Fruit fly (Drosophila melanogaster) whole organism, embryonic: ENCODE results near the gene sicily.

Experiments
- Adf1 ChIP-seq: fragments of 200-800 bp; sonication (Bioruptor generic); IDR thresholded peaks from 2 replicates; pipeline ENCODE4 v1.3.6; 2022; ENCODE audit warnings: missing biosample characterization, missing genetic modification characterization
- Atf-2 ChIP-seq: fragments of 200-800 bp; sonication (Bioruptor generic); optimal IDR thresholded peaks from 2 replicates; lab custom pipeline; 2016; ENCODE audit warnings: missing biosample characterization, missing genetic modification characterization
- Atf3 ChIP-seq: fragments of 200-800 bp; sonication (Bioruptor generic); optimal IDR thresholded peaks from 3 replicates; lab custom pipeline; 2016; ENCODE audit warnings: missing biosample characterization, missing genetic modification characterization
- CG10274 ChIP-seq: fragments of 200-800 bp; sonication (Bioruptor generic); optimal IDR thresholded peaks from 3 replicates; lab custom pipeline; 2017; ENCODE audit warnings: missing biosample characterization, mild to moderate bottlenecking, missing genetic modification characterization
- CG10321 ChIP-seq: fragments of 200-800 bp; sonication (Bioruptor generic); IDR thresholded peaks from 2 replicates; pipeline ENCODE4 v1.3.6; 2022; ENCODE audit warnings: missing biosample characterization, missing genetic modification characterization
- CG10462 ChIP-seq: fragments of 200-800 bp; sonication (Bioruptor generic); optimal IDR thresholded peaks from 2 replicates; lab custom pipeline; 2016; ENCODE audit warnings: missing biosample characterization, missing genetic modification characterization
- CG10959 ChIP-seq: fragments of 200-800 bp; sonication (Bioruptor generic); IDR thresholded peaks from 2 replicates; pipeline ENCODE4 v1.3.6; 2022; ENCODE audit warnings: missing biosample characterization, missing genetic modification characterization
- CG11504 ChIP-seq: fragments of 200-800 bp; sonication (Bioruptor generic); optimal IDR thresholded peaks from 3 replicates; lab custom pipeline; 2019; ENCODE audit warnings: missing biosample characterization, mild to moderate bottlenecking, missing genetic modification characterization, moderate library complexity
- CG11696 ChIP-seq: fragments of 200-800 bp; sonication (Bioruptor generic); IDR thresholded peaks from 2 replicates; pipeline ENCODE4 v1.3.6; 2022; ENCODE audit warnings: missing biosample characterization, missing genetic modification characterization
- CG13775 ChIP-seq: fragments of 200-800 bp; sonication (Bioruptor generic); optimal IDR thresholded peaks from 3 replicates; lab custom pipeline; 2017; ENCODE audit warnings: missing biosample characterization, mild to moderate bottlenecking, missing genetic modification characterization
- CG17328 ChIP-seq: fragments of 200-800 bp; sonication (Bioruptor generic); IDR thresholded peaks from 2 replicates; pipeline ENCODE4 v1.3.6; 2022; ENCODE audit warnings: missing biosample characterization, missing genetic modification characterization
- CG18619 ChIP-seq: fragments of 200-800 bp; sonication (Bioruptor generic); optimal IDR thresholded peaks from 3 replicates; lab custom pipeline; 2017; ENCODE audit warnings: missing biosample characterization, mild to moderate bottlenecking, missing genetic modification characterization
- CG2712 ChIP-seq: fragments of 200-800 bp; optimal IDR thresholded peaks from 3 replicates; lab custom pipeline; 2019; ENCODE audit warnings: missing biosample characterization, mild to moderate bottlenecking, missing genetic modification characterization, moderate library complexity
- CG3726 ChIP-seq: fragments of 200-800 bp; sonication (Bioruptor generic); IDR thresholded peaks from 3 replicates; pipeline ENCODE4, ENCODE4 v1.3.6; 2022; ENCODE audit warnings: missing biosample characterization, missing genetic modification characterization
- CG3995 ChIP-seq: fragments of 200-800 bp; sonication (Bioruptor generic); optimal IDR thresholded peaks from 3 replicates; lab custom pipeline; 2016; ENCODE audit warnings: missing biosample characterization, missing genetic modification characterization
- CG4707 ChIP-seq: fragments of 200-800 bp; sonication (Bioruptor generic); optimal IDR thresholded peaks from 2 replicates; lab custom pipeline; 2018; ENCODE audit warnings: missing biosample characterization, mild to moderate bottlenecking, missing genetic modification characterization, moderate library complexity
- CG4854 ChIP-seq: fragments of 200-800 bp; sonication (Bioruptor generic); optimal IDR thresholded peaks from 2 replicates; lab custom pipeline; 2016; ENCODE audit warnings: missing biosample characterization, missing genetic modification characterization, inconsistent platforms
- CG5953 ChIP-seq: fragments of 200-800 bp; sonication (Bioruptor generic); IDR thresholded peaks from 2 replicates; pipeline ENCODE4 v1.3.6; 2022; ENCODE audit warnings: missing biosample characterization, missing genetic modification characterization
- CG7745 ChIP-seq: fragments of 200-800 bp; sonication (Bioruptor generic); optimal IDR thresholded peaks from 2 replicates; lab custom pipeline; 2018; ENCODE audit warnings: missing biosample characterization, mild to moderate bottlenecking, missing genetic modification characterization, moderate library complexity
- CG8089 ChIP-seq: fragments of 200-800 bp; sonication (Bioruptor generic); optimal IDR thresholded peaks from 3 replicates; lab custom pipeline; 2016; ENCODE audit warnings: missing biosample characterization, missing genetic modification characterization
- CG8359 ChIP-seq: fragments of 200-800 bp; sonication (Bioruptor generic); optimal IDR thresholded peaks from 2 replicates; lab custom pipeline; 2017; ENCODE audit warnings: missing biosample characterization, mild to moderate bottlenecking, missing genetic modification characterization, borderline replicate concordance
- CG8478 ChIP-seq: fragments of >200 bp; optimal IDR thresholded peaks from 2 replicates; lab custom pipeline; 2018
- CG9797 ChIP-seq: fragments of 200-800 bp; sonication (Bioruptor generic); optimal IDR thresholded peaks from 3 replicates; lab custom pipeline; 2018; ENCODE audit warnings: missing biosample characterization, mild to moderate bottlenecking, missing genetic modification characterization
- CG9817 ChIP-seq: fragments of 200-800 bp; sonication (Bioruptor generic); optimal IDR thresholded peaks from 2 replicates; lab custom pipeline; 2018; ENCODE audit warnings: missing biosample characterization, mild to moderate bottlenecking, missing genetic modification characterization, moderate library complexity
- CG9932 ChIP-seq: fragments of 200-800 bp; sonication (Bioruptor generic); IDR thresholded peaks from 2 replicates; pipeline ENCODE4 v1.3.6; 2022; ENCODE audit warnings: missing biosample characterization, missing genetic modification characterization
- CTCF ChIP-seq: fragments of 200-800 bp; sonication (Bioruptor generic); optimal IDR thresholded peaks from 2 replicates; lab custom pipeline; 2017; ENCODE audit warnings: missing biosample characterization, mild to moderate bottlenecking, missing genetic modification characterization, moderate library complexity
- Dip3 ChIP-seq: fragments of 200-800 bp; sonication (Bioruptor generic); optimal IDR thresholded peaks from 3 replicates; lab custom pipeline; 2016; ENCODE audit warnings: missing biosample characterization, missing genetic modification characterization
- GATAe ChIP-seq: fragments of 200-800 bp; sonication (Bioruptor generic); conservative IDR thresholded peaks from 2 replicates; pipeline ENCODE4 v1.3.6; 2022; ENCODE audit warnings: missing biosample characterization, missing genetic modification characterization
- Gsc ChIP-seq: fragments of 200-800 bp; sonication (Bioruptor generic); IDR thresholded peaks from 2 replicates; pipeline ENCODE4 v1.3.6; 2022; ENCODE audit warnings: missing biosample characterization, missing genetic modification characterization
- H15 ChIP-seq: fragments of 200-800 bp; sonication (Bioruptor generic); IDR thresholded peaks from 3 replicates; pipeline ENCODE4 v1.3.6; 2022; ENCODE audit warnings: missing biosample characterization, missing genetic modification characterization
- Six4 ChIP-seq: fragments of 200-800 bp; sonication (Bioruptor generic); optimal IDR thresholded peaks from 2 replicates; lab custom pipeline; 2016; ENCODE audit warnings: missing biosample characterization, missing genetic modification characterization
- br ChIP-seq: fragments of >200 bp; optimal IDR thresholded peaks from 2 replicates; lab custom pipeline; 2017
- caup ChIP-seq: fragments of 200-800 bp; sonication (Bioruptor generic); optimal IDR thresholded peaks from 3 replicates; lab custom pipeline; 2017; ENCODE audit warnings: missing biosample characterization, mild to moderate bottlenecking, missing genetic modification characterization, moderate library complexity; ENCODE audit not compliant: severe bottlenecking
- crol ChIP-seq: fragments of 200-800 bp; sonication (Bioruptor generic); IDR thresholded peaks from 2 replicates; pipeline ENCODE4 v1.3.6; 2022; ENCODE audit warnings: missing biosample characterization, missing genetic modification characterization
- fd3F ChIP-seq: fragments of 200-800 bp; sonication (Bioruptor generic); optimal IDR thresholded peaks from 2 replicates; lab custom pipeline; 2018; ENCODE audit warnings: missing biosample characterization, mild to moderate bottlenecking, missing genetic modification characterization, moderate library complexity
- gfzf ChIP-seq: fragments of 200-800 bp; sonication (Bioruptor generic); optimal IDR thresholded peaks from 2 replicates; lab custom pipeline; 2016; ENCODE audit warnings: missing biosample characterization, mild to moderate bottlenecking, missing genetic modification characterization, moderate library complexity
- grau ChIP-seq: fragments of 200-800 bp; optimal IDR thresholded peaks from 3 replicates; lab custom pipeline; 2019; ENCODE audit warnings: missing biosample characterization, mild to moderate bottlenecking, missing genetic modification characterization, moderate library complexity
- hb ChIP-seq: fragments of 200-800 bp; sonication (Bioruptor generic); IDR thresholded peaks from 3 replicates; pipeline ENCODE4 v1.3.6; 2022; ENCODE audit warnings: missing biosample characterization, missing genetic modification characterization; ENCODE audit not compliant: partially characterized antibody
- inv ChIP-seq: fragments of 200-800 bp; sonication (Bioruptor generic); IDR thresholded peaks from 2 replicates; pipeline ENCODE4 v1.3.6; 2022; ENCODE audit warnings: missing biosample characterization, missing genetic modification characterization; ENCODE audit not compliant: partially characterized antibody
- lola ChIP-seq, 3 experiments: fragments of >200 bp in 2 of 3; fragments of 200-800 bp in 1 of 3; sonication (Bioruptor generic) in 1 of 3; optimal IDR thresholded peaks; 2 replicates each; lab custom pipeline; 2017 to 2019; ENCODE audit warnings: missing biosample characterization in 3 of 3, missing genetic modification characterization in 3 of 3, mild to moderate bottlenecking in 1 of 3, moderate library complexity in 1 of 3
- nmo ChIP-seq: fragments of 200-800 bp; sonication (Bioruptor generic); optimal IDR thresholded peaks from 2 replicates; lab custom pipeline; 2018; ENCODE audit warnings: missing biosample characterization, mild to moderate bottlenecking, missing genetic modification characterization, moderate library complexity
- pb ChIP-seq: fragments of 200-800 bp; sonication (Bioruptor generic); optimal IDR thresholded peaks from 3 replicates; lab custom pipeline; 2016; ENCODE audit warnings: missing biosample characterization, missing genetic modification characterization
- peb ChIP-seq: fragments of 200-800 bp; sonication (Bioruptor generic); IDR thresholded peaks from 2 replicates; pipeline ENCODE4 v1.3.6; 2022; ENCODE audit warnings: missing biosample characterization, missing genetic modification characterization
- phol ChIP-seq: fragments of 200-800 bp; sonication (Bioruptor generic); optimal IDR thresholded peaks from 3 replicates; lab custom pipeline; 2018; ENCODE audit warnings: missing biosample characterization, mild to moderate bottlenecking, missing genetic modification characterization, moderate library complexity
- pnt ChIP-seq: fragments of 200-800 bp; sonication (Bioruptor generic); optimal IDR thresholded peaks from 3 replicates; lab custom pipeline; 2016; ENCODE audit warnings: missing biosample characterization, missing genetic modification characterization
- run ChIP-seq: fragments of 200-800 bp; sonication (Bioruptor generic); optimal IDR thresholded peaks from 3 replicates; lab custom pipeline; 2018; ENCODE audit warnings: missing biosample characterization, mild to moderate bottlenecking, missing genetic modification characterization
- sens-2 ChIP-seq: fragments of 200-800 bp; sonication (Bioruptor generic); IDR thresholded peaks from 2 replicates; pipeline ENCODE4 v1.3.6; 2022; ENCODE audit warnings: missing biosample characterization, missing genetic modification characterization
- sim ChIP-seq: fragments of 200-800 bp; sonication (Bioruptor generic); IDR thresholded peaks from 2 replicates; pipeline ENCODE4 v1.3.6; 2022; ENCODE audit warnings: missing biosample characterization, missing genetic modification characterization
- slou ChIP-seq: fragments of 200-800 bp; sonication (Bioruptor generic); optimal IDR thresholded peaks from 3 replicates; lab custom pipeline; 2016; ENCODE audit warnings: missing biosample characterization, missing genetic modification characterization
- tap ChIP-seq: fragments of 200-800 bp; optimal IDR thresholded peaks from 3 replicates; lab custom pipeline; 2019; ENCODE audit warnings: missing biosample characterization, mild to moderate bottlenecking, missing genetic modification characterization, moderate library complexity
- tio ChIP-seq: fragments of 200-800 bp; sonication (Bioruptor generic); optimal IDR thresholded peaks from 2 replicates; lab custom pipeline; 2017; ENCODE audit warnings: missing biosample characterization, missing genetic modification characterization, inconsistent platforms
- trem ChIP-seq: fragments of 200-800 bp; optimal IDR thresholded peaks from 3 replicates; lab custom pipeline; 2019; ENCODE audit warnings: missing biosample characterization, mild to moderate bottlenecking, missing genetic modification characterization, moderate library complexity
- unc-4 ChIP-seq: fragments of 200-800 bp; sonication (Bioruptor generic); IDR thresholded peaks from 2 replicates; pipeline ENCODE4 v1.3.6; 2022; ENCODE audit warnings: missing biosample characterization, missing genetic modification characterization; ENCODE audit not compliant: partially characterized antibody

sicily gene

dm6 chrX:11852310-11852709, 39.2 kb upstream of the sicily start, which contains the start of gene p24-1 (continued):
- no peak for TF ChIP-seq sens-2 (GFP tag; lab: Robert Waterston, UW)
- no peak for TF ChIP-seq run (tag; lab: Kevin White, UChicago)
- TF ChIP-seq CG9797 (GFP tag; lab: Kevin White, UChicago) = peak; percentile 53
- TF ChIP-seq br (lab: Kevin White, UChicago) = no peak
- TF ChIP-seq CG5953 (GFP tag; lab: Robert Waterston, UW) = no peak
- peak; percentile 46 for TF ChIP-seq CG2712
- no peak for TF ChIP-seq sim
- TF ChIP-seq tap (tag; lab: Kevin White, UChicago) = peak; percentile 12
- TF ChIP-seq CG9817 = peak; percentile 51
- peak; percentile 36 for TF ChIP-seq gfzf (GFP tag; lab: Kevin White, UChicago)
- TF ChIP-seq caup (GFP tag; lab: Kevin White, UChicago) = peak; percentile 63
- no peak for TF ChIP-seq CTCF
- peak; percentile 36 for TF ChIP-seq CG11504 (tag; lab: Kevin White, UChicago)
- peak; percentile 54 for TF ChIP-seq trem (tag; lab: Kevin White, UChicago)
- TF ChIP-seq Gsc (GFP tag; lab: Robert Waterston, UW) = no peak
- TF ChIP-seq slou (GFP tag; lab: Kevin White, UChicago) = no peak
- TF ChIP-seq CG17328 (GFP tag; lab: Robert Waterston, UW) = 0 out of 2 replicates have a peak, but pooled peaks have one; percentile 20
- TF ChIP-seq nmo = peak; percentile 32
- TF ChIP-seq pb = no peak
- TF ChIP-seq CG4854 = peak; percentile 43
- TF ChIP-seq Dip3 (GFP tag; lab: Kevin White, UChicago) = peak; percentile 42
- TF ChIP-seq tio (GFP tag; lab: Kevin White, UChicago) = no peak
- no peak for TF ChIP-seq CG7745 (tag; lab: Kevin White, UChicago)
- TF ChIP-seq Six4 (GFP tag; lab: Kevin White, UChicago) = no peak
- no peak for TF ChIP-seq CG3726
- TF ChIP-seq grau (tag; lab: Kevin White, UChicago) = peak; percentile 40
- no peak for TF ChIP-seq CG10959 (GFP tag; lab: Robert Waterston, UW)
- TF ChIP-seq GATAe (GFP tag; lab: Robert Waterston, UW) = no peak
- TF ChIP-seq hb (GFP tag; lab: Robert Waterston, UW) = peak; percentile 75
- TF ChIP-seq CG8478 = no peak
- TF ChIP-seq unc-4 (GFP tag; lab: Robert Waterston, UW) = peak; percentile 90
- no peak for TF ChIP-seq CG4707
- TF ChIP-seq phol (tag; lab: Kevin White, UChicago) = peak; percentile 64
- peak; percentile 94 for TF ChIP-seq CG3995 (GFP tag; lab: Kevin White, UChicago)
- peak; percentile 82 for TF ChIP-seq inv (GFP tag; lab: Robert Waterston, UW)
- no peak for TF ChIP-seq CG8089 (GFP tag; lab: Kevin White, UChicago)
- TF ChIP-seq crol (GFP tag; lab: Robert Waterston, UW) = no peak
- no peak for TF ChIP-seq peb
- no peak for TF ChIP-seq CG18619 (GFP tag; lab: Kevin White, UChicago)
- TF ChIP-seq fd3F = no peak
- no peak for TF ChIP-seq lola (GFP tag; optimal IDR thresholded peaks at IDR 0.05; lab: Kevin White, UChicago)
- no peak for TF ChIP-seq Atf3 (GFP tag; lab: Kevin White, UChicago)
- no peak for TF ChIP-seq Adf1 (GFP tag; lab: Robert Waterston, UW)
- TF ChIP-seq CG11696 = no peak
- TF ChIP-seq CG10274 = no peak
- no peak for TF ChIP-seq CG10321 (GFP tag; lab: Robert Waterston, UW)
- no peak for TF ChIP-seq CG13775
- TF ChIP-seq H15 (GFP tag; lab: Robert Waterston, UW) = peak; percentile 13; the same call in 1 of the 3 replicates
- TF ChIP-seq CG8359 (GFP tag; lab: Kevin White, UChicago) = no peak
- TF ChIP-seq Atf-2 (GFP tag; lab: Kevin White, UChicago) = no peak
- no peak for TF ChIP-seq CG10462 (GFP tag; lab: Kevin White, UChicago)
- TF ChIP-seq pnt (GFP tag; lab: Kevin White, UChicago) = peak; percentile 8
- peak; percentile 88 for TF ChIP-seq CG9932
